Worm (Caenorhabditis elegans) whole organism, L3 larva: ENCODE results near the gene Y57A10C.9.

Source experiments
- ZK546.5 ChIP-seq: sonication (generic microtip); optimal IDR thresholded peaks from 2 replicates; lab custom pipeline; 2017; ENCODE audit warnings: missing biosample characterization, missing genetic modification characterization
- ceh-82 ChIP-seq: fragments of 150-350 bp; optimal IDR thresholded peaks from 2 replicates; lab custom pipeline; 2014; ENCODE audit warnings: missing biosample characterization, missing genetic modification characterization
- nhr-11 ChIP-seq: fragments of 150-350 bp; optimal IDR thresholded peaks from 2 replicates; lab custom pipeline; 2014; ENCODE audit warnings: missing biosample characterization, missing genetic modification characterization
- nhr-237 ChIP-seq: fragments of 150-350 bp; optimal IDR thresholded peaks from 2 replicates; lab custom pipeline; 2014; ENCODE audit warnings: missing biosample characterization, missing genetic modification characterization
- nhr-76 ChIP-seq: fragments of 150-350 bp; sonication (generic microtip); optimal IDR thresholded peaks from 5 replicates; lab custom pipeline; 2014; ENCODE audit warnings: missing biosample characterization, missing genetic modification characterization
- pqm-1 ChIP-seq: fragments of 150-350 bp; optimal IDR thresholded peaks from 2 replicates; lab custom pipeline; 2017; ENCODE audit warnings: missing biosample characterization, missing genetic modification characterization, inconsistent platforms
- snpc-4 ChIP-seq: fragments of 150-350 bp; optimal IDR thresholded peaks from 2 replicates; lab custom pipeline; 2014; ENCODE audit warnings: missing biosample characterization, missing genetic modification characterization

ce11 chrII:12397656-12398055, 40.7 kb downstream of the Y57A10C.9 start, which contains the start of gene F57G9.7:
- TF ChIP-seq pqm-1 (no peak), snpc-4 (tag; lab: Kevin White, UChicago) (no peak), nhr-237 (tag; lab: Kevin White, UChicago) (no peak), nhr-76 (tag; lab: Kevin White, UChicago) (no peak), ZK546.5 (tag; lab: Kevin White, UChicago) (no peak), ceh-82 (tag; lab: Kevin White, UChicago) (no peak), nhr-11 (tag; lab: Kevin White, UChicago) (no peak)
